Worm (Caenorhabditis elegans) whole organism, mixed stage, embryonic: ENCODE results near the gene H17B01.5.
"Not testable (repeated sequence)": the region's sequence is repeated elsewhere in the genome, so short reads cannot be mapped to it uniquely, and the experiment has no call there.

Experiments used
- M03D4.4 ChIP-seq: sonication (generic microtip); optimal IDR thresholded peaks from 2 replicates; lab custom pipeline; 2017; ENCODE audit warnings: mild to moderate bottlenecking, missing genetic modification characterization, missing compliant biosample characterization
- bed-3 ChIP-seq: fragments of 200-800 bp; sonication (Bioruptor generic); optimal IDR thresholded peaks from 3 replicates; lab custom pipeline; 2018; ENCODE audit warnings: mild to moderate bottlenecking, missing genetic modification characterization, moderate library complexity, missing compliant biosample characterization
- blmp-1 ChIP-seq: fragments of 150-350 bp; optimal IDR thresholded peaks from 2 replicates; lab custom pipeline; 2014; ENCODE audit warnings: missing biosample characterization, missing genetic modification characterization
- ceh-39 ChIP-seq: fragments of 150-350 bp; optimal IDR thresholded peaks from 2 replicates; lab custom pipeline; 2014; ENCODE audit warnings: missing biosample characterization, missing genetic modification characterization
- ceh-43 ChIP-seq: fragments of 200-800 bp; sonication (Bioruptor generic); optimal IDR thresholded peaks from 2 replicates; lab custom pipeline; 2018; ENCODE audit warnings: mild to moderate bottlenecking, missing genetic modification characterization, moderate library complexity, missing compliant biosample characterization
- ceh-83 ChIP-seq: fragments of 200-800 bp; sonication (Bioruptor generic); optimal IDR thresholded peaks from 2 replicates; lab custom pipeline; 2018; ENCODE audit warnings: mild to moderate bottlenecking, missing genetic modification characterization, missing compliant biosample characterization
- ces-1 ChIP-seq: fragments of 150-350 bp; optimal IDR thresholded peaks from 2 replicates; lab custom pipeline; 2014; ENCODE audit warnings: missing biosample characterization, missing genetic modification reagents, missing genetic modification characterization
- drap-1 ChIP-seq: fragments of 200-800 bp; sonication (Bioruptor generic); optimal IDR thresholded peaks from 3 replicates; lab custom pipeline; 2018; ENCODE audit warnings: mild to moderate bottlenecking, missing genetic modification characterization, missing compliant biosample characterization
- elt-3 ChIP-seq: fragments of 150-350 bp; optimal IDR thresholded peaks from 2 replicates; lab custom pipeline; 2014; ENCODE audit warnings: missing biosample characterization, missing genetic modification characterization
- flh-1 ChIP-seq: fragments of 200-800 bp; sonication (Bioruptor generic); optimal IDR thresholded peaks from 2 replicates; lab custom pipeline; 2018; ENCODE audit warnings: mild to moderate bottlenecking, missing genetic modification characterization, moderate library complexity, missing compliant biosample characterization
- ham-2 ChIP-seq: fragments of 200-800 bp; sonication (Bioruptor generic); optimal IDR thresholded peaks from 2 replicates; lab custom pipeline; 2018; ENCODE audit warnings: mild to moderate bottlenecking, missing genetic modification characterization, missing compliant biosample characterization
- hlh-1 ChIP-seq: fragments of 150-350 bp; optimal IDR thresholded peaks from 2 replicates; lab custom pipeline; 2014; ENCODE audit warnings: missing biosample characterization, missing genetic modification reagents, missing genetic modification characterization
- lin-32 ChIP-seq: fragments of 200-800 bp; sonication (Bioruptor generic); optimal IDR thresholded peaks from 2 replicates; lab custom pipeline; 2018; ENCODE audit warnings: mild to moderate bottlenecking, missing genetic modification characterization, missing compliant biosample characterization
- lsy-2 ChIP-seq: fragments of 150-350 bp; optimal IDR thresholded peaks from 2 replicates; lab custom pipeline; 2014; ENCODE audit warnings: missing biosample characterization, missing genetic modification characterization
- mab-5 ChIP-seq: fragments of 150-350 bp; optimal IDR thresholded peaks from 2 replicates; lab custom pipeline; 2014; ENCODE audit warnings: missing biosample characterization, missing genetic modification characterization
- mls-2 ChIP-seq: sonication (generic microtip); optimal IDR thresholded peaks from 2 replicates; lab custom pipeline; 2016; ENCODE audit warnings: mild to moderate bottlenecking, missing genetic modification characterization, moderate library complexity, missing compliant biosample characterization
- nhr-12 ChIP-seq: fragments of 150-350 bp; optimal IDR thresholded peaks from 2 replicates; lab custom pipeline; 2014; ENCODE audit warnings: missing biosample characterization, missing genetic modification characterization
- nhr-2 ChIP-seq: fragments of 150-350 bp; optimal IDR thresholded peaks from 2 replicates; lab custom pipeline; 2014; ENCODE audit warnings: missing biosample characterization, missing genetic modification characterization
- nhr-237 ChIP-seq: fragments of 150-350 bp; optimal IDR thresholded peaks from 2 replicates; lab custom pipeline; 2014; ENCODE audit warnings: missing biosample characterization, missing genetic modification characterization
- nhr-28 ChIP-seq: fragments of 150-350 bp; optimal IDR thresholded peaks from 2 replicates; lab custom pipeline; 2014; ENCODE audit warnings: missing biosample characterization, missing genetic modification characterization
- nhr-76 ChIP-seq: sonication (generic microtip); optimal IDR thresholded peaks from 2 replicates; lab custom pipeline; 2017; ENCODE audit warnings: missing biosample characterization, missing genetic modification characterization
- pha-4 ChIP-seq: fragments of 150-350 bp; optimal IDR thresholded peaks from 2 replicates; lab custom pipeline; 2018; ENCODE audit warnings: missing biosample characterization, missing genetic modification reagents, missing genetic modification characterization
- sptf-1 ChIP-seq: sonication (generic microtip); optimal IDR thresholded peaks from 2 replicates; lab custom pipeline; 2017; ENCODE audit warnings: mild to moderate bottlenecking, missing genetic modification characterization, moderate library complexity, missing compliant biosample characterization
- tbx-8 ChIP-seq: fragments of 200-800 bp; sonication (Bioruptor generic); optimal IDR thresholded peaks from 2 replicates; lab custom pipeline; 2018; ENCODE audit warnings: mild to moderate bottlenecking, missing genetic modification characterization, moderate library complexity, missing compliant biosample characterization
- unc-120 ChIP-seq: sonication (generic microtip); optimal IDR thresholded peaks from 2 replicates; lab custom pipeline; 2017; ENCODE audit warnings: missing genetic modification characterization, missing compliant biosample characterization; ENCODE audit not compliant: poor library complexity, severe bottlenecking
- unc-62 ChIP-seq: fragments of 150-350 bp; optimal IDR thresholded peaks from 2 replicates; lab custom pipeline; 2014; ENCODE audit warnings: missing biosample characterization, missing genetic modification reagents, missing genetic modification characterization
- zip-8 ChIP-seq: fragments of 150-350 bp; optimal IDR thresholded peaks from 2 replicates; lab custom pipeline; 2014; ENCODE audit warnings: missing biosample characterization, missing genetic modification characterization
- ztf-11 ChIP-seq: fragments of 150-350 bp; optimal IDR thresholded peaks from 2 replicates; lab custom pipeline; 2014; ENCODE audit warnings: missing biosample characterization, missing genetic modification characterization

The H17B01.5 gene

ce11 chrII:1474807-1475206 lies 1.4 kb upstream of the H17B01.5 start:
- TF ChIP-seq lin-32, result no peak
- no peak for TF ChIP-seq mls-2 (tag; lab: Kevin White, UChicago)
- TF ChIP-seq ceh-39 (tag; lab: Kevin White, UChicago), result no peak
- no peak for TF ChIP-seq elt-3
- TF ChIP-seq bed-3, result no peak
- no peak for TF ChIP-seq unc-62
- TF ChIP-seq drap-1 (GFP tag; lab: Kevin White, UChicago), result no peak
- no peak for TF ChIP-seq mab-5 (tag; lab: Kevin White, UChicago)
- TF ChIP-seq nhr-237 (tag; lab: Kevin White, UChicago), result no peak
- no peak for TF ChIP-seq sptf-1 (tag; lab: Kevin White, UChicago)
- no peak for TF ChIP-seq M03D4.4 (tag; lab: Kevin White, UChicago)
- TF ChIP-seq flh-1 (GFP tag; lab: Kevin White, UChicago), result no peak
- no peak for TF ChIP-seq pha-4 (tag; lab: Kevin White, UChicago)
- TF ChIP-seq nhr-28 (tag; lab: Kevin White, UChicago), result no peak
- no peak for TF ChIP-seq ztf-11 (tag; lab: Kevin White, UChicago)
- TF ChIP-seq ceh-83 (GFP tag; lab: Kevin White, UChicago), result no peak
- no peak for TF ChIP-seq hlh-1 (tag; lab: Kevin White, UChicago)

- TF ChIP-seq unc-62 (no peak), M03D4.4 (tag; lab: Kevin White, UChicago) (no peak), lsy-2 (no peak), mls-2 (tag; lab: Kevin White, UChicago) (no peak), flh-1 (GFP tag; lab: Kevin White, UChicago) (no peak), drap-1 (GFP tag; lab: Kevin White, UChicago) (no peak), unc-120 (tag; lab: Kevin White, UChicago) (no peak), zip-8 (tag; lab: Kevin White, UChicago) (no peak), nhr-12 (no peak), nhr-28 (tag; lab: Kevin White, UChicago) (no peak), ztf-11 (tag; lab: Kevin White, UChicago) (no peak), nhr-237 (tag; lab: Kevin White, UChicago) (no peak), elt-3 (no peak), nhr-2 (tag; lab: Kevin White, UChicago) (no peak)
Measured at ce11 chrII:1470515-1470966, 2.8 kb downstream of the H17B01.5 start, which contains the start of gene H17B01.2. TSS of gene H17B01.2 (plus strand) at chrII:1470565.

DNA sequence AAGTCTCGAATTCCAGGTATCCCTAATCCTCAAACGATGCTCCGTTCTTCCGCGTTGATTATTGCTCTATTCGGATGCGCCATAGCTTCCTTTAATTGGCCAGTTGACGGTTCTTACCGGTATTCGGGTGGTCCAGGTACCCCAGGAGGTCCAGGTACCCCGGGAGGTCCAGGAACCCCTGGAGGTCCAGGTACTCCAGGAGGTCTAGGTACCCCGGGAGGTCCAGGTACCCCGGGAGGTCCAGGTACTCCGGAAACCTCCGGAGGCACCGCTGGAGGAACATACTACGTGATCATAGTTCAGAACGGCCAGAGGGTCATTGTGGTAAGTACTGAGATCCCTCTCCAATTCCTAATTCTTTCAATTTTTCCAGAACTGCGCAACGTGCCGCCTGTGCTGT lies 5.7 kb downstream of the H17B01.5 start, which contains the start of gene Y51H7C.1:
Gene Y51H7C.1 (plus strand): TSS at position 17 of the 400 bp plus-strand sequence.
- TF ChIP-seq ceh-39 (tag; lab: Kevin White, UChicago); blmp-1; nhr-28 (tag; lab: Kevin White, UChicago): not testable (repeated sequence)

DNA sequence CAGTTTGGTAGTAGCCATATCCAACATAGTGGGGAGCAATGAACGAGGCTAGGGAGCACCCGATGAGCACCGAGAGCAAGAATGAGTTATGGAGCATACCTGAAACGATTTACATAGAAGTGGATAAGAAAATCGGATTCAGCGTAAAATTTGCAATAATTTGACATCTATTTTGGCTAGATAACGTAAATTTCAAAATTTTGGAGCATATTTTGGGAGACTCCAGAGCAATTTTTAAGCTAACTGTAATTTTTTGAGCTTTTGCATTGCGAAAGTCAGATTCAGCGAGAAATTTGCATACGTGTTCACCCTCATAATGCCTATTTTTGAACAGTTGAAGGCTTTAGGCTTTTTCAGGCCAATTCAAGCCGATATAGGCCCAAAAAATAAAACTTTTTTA lies 6.9 kb downstream of the H17B01.5 start, which contains the start of gene Y51H7C.13:
Gene Y51H7C.13 (minus strand): TSS at position 101 of the 400 bp plus-strand sequence.
- TF ChIP-seq ceh-83 (GFP tag; lab: Kevin White, UChicago), result no peak
- no peak for TF ChIP-seq sptf-1 (tag; lab: Kevin White, UChicago)
- TF ChIP-seq ces-1 (GFP tag; lab: Kevin White, UChicago), result no peak
- TF ChIP-seq lin-32, result no peak
- no peak for TF ChIP-seq tbx-8
- TF ChIP-seq pha-4 (tag; lab: Kevin White, UChicago), result no peak
- no peak for TF ChIP-seq ham-2 (GFP tag; lab: Kevin White, UChicago)
- no peak for TF ChIP-seq hlh-1 (tag; lab: Kevin White, UChicago)
- no peak for TF ChIP-seq nhr-76 (tag; lab: Kevin White, UChicago)
- TF ChIP-seq unc-120 (tag; lab: Kevin White, UChicago), result no peak
- no peak for TF ChIP-seq nhr-28 (tag; lab: Kevin White, UChicago)
- TF ChIP-seq, all 35 proteins: peak for 0

- not testable (repeated sequence) for TF ChIP-seq M03D4.4 (tag; lab: Kevin White, UChicago); nhr-237 (tag; lab: Kevin White, UChicago); ceh-43 (GFP tag; lab: Kevin White, UChicago)
Measured at ce11 chrII:1446696-1447293, 26.6 kb downstream of the H17B01.5 start, which contains the start of gene Y51H7C.12. TSS of gene Y51H7C.12 (minus strand) at chrII:1446746.
